Fruit fly (Drosophila melanogaster): Measurements from ENCODE around the gene CG42788.

The CG42788 gene

DNA sequence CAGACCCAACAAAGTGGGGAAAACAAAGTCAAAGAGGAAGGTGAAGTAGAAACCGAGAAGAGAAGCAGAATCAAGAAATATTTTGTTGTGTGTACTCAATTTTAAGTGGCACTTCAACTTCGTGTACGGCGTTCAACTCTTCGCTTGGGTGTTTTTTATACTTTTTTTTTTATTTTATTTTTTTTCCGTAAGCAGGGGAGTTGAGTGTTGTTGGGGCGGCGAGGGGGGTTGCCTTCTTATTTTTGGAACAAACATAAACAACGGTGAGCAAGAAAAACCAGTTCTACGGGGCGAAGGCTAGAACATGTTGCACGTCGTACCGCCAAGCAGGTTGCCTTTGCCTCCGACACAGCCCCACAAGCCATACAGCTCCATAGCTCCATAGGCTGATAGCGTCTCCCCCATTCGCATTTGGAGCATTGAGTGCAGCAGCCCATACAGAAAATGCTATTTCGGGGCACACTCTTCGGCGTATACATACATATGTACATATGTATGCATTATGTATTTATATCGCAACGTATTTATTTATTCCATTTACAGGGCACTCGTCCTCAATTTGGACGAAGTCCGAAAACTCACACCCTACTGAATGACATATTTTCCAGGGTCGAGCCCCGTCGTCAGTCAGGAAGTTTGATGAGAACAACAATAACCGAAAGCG is 39.9 kb downstream of the CG42788 start (continued):
- TF ChIP-seq cg (GFP tag; optimal IDR thresholded peaks at IDR 0.05), result peak; percentile 31
- TF ChIP-seq CG2120 (GFP tag; optimal IDR thresholded peaks at IDR 0.05), result no peak
- peak; percentile 10 for TF ChIP-seq gem (tag; optimal IDR thresholded peaks at IDR 0.05)
- TF ChIP-seq nom (GFP tag; optimal IDR thresholded peaks at IDR 0.05), result peak; percentile 95
- no peak for TF ChIP-seq CG2202 (tag; optimal IDR thresholded peaks at IDR 0.05)
- peak in 1 of 2 experiments; percentile 66 for TF ChIP-seq bsh (GFP tag; optimal IDR thresholded peaks at IDR 0.05)
- no peak for TF ChIP-seq tio (GFP tag; optimal IDR thresholded peaks at IDR 0.05)

DNA sequence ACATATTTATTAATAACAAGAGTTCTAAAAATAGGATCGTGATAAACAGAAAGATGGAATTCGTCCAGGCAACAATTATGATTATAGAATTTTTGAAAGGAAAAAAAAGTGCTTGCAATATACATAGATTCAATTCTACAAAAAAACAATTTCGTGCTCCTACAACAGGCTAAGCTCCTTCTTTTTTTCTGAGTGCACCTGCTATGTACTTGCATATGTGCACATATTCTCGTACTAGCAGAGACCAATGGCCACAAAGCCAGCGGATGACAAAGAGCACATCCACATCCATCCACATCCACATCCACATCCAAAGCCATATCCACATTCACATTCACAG is 41.8 kb downstream of the CG42788 start:
- peak; percentile 21; the same call in 1 of the 2 replicates for TF ChIP-seq CG17328 (GFP tag; IDR thresholded peaks at IDR 0.05)
- peak; percentile 8 for TF ChIP-seq dmrt11E (tag; optimal IDR thresholded peaks at IDR 0.05)
- TF ChIP-seq CG10267 (tag; optimal IDR thresholded peaks at IDR 0.05), result no peak
- TF ChIP-seq CG2129 (GFP tag; IDR thresholded peaks at IDR 0.05; ENCODE audit: partially characterized antibody), result no peak
- peak; percentile 9 for TF ChIP-seq CG3281 (GFP tag; optimal IDR thresholded peaks at IDR 0.05)
- TF ChIP-seq Sox102F (GFP tag; optimal IDR thresholded peaks at IDR 0.05), result peak; percentile 14
- 0 out of 3 replicates have a peak, but pooled peaks have one; percentile 21 for TF ChIP-seq dysf (GFP tag; IDR thresholded peaks at IDR 0.05)
- TF ChIP-seq Optix (GFP tag; IDR thresholded peaks at IDR 0.05), result no peak
- TF ChIP-seq Camta (GFP tag; optimal IDR thresholded peaks at IDR 0.05), result no peak
- TF ChIP-seq ranshi (GFP tag; IDR thresholded peaks at IDR 0.05), result no peak
- TF ChIP-seq CG12659 (GFP tag; optimal IDR thresholded peaks at IDR 0.05), result peak; percentile 0
- TF ChIP-seq fd96Cb (tag; optimal IDR thresholded peaks at IDR 0.05), result peak; percentile 5
- peak; percentile 22 for TF ChIP-seq CG11504 (tag; optimal IDR thresholded peaks at IDR 0.05)
- no peak for TF ChIP-seq disco-r (GFP tag; optimal IDR thresholded peaks at IDR 0.05)
- TF ChIP-seq gem (tag; optimal IDR thresholded peaks at IDR 0.05), result peak; percentile 16
- peak; percentile 23 for TF ChIP-seq CG12391 (tag; optimal IDR thresholded peaks at IDR 0.05)
- peak; percentile 11 for TF ChIP-seq tin (GFP tag; optimal IDR thresholded peaks at IDR 0.05)
- peak; percentile 8 for TF ChIP-seq lbe (GFP tag; optimal IDR thresholded peaks at IDR 0.05)
- peak; percentile 14 for TF ChIP-seq cg (GFP tag; optimal IDR thresholded peaks at IDR 0.05)
- peak; percentile 32 for TF ChIP-seq nom (GFP tag; optimal IDR thresholded peaks at IDR 0.05)
- TF ChIP-seq CoRest (tag; optimal IDR thresholded peaks at IDR 0.05), result peak; percentile 13
- 0 out of 2 replicates have a peak, but pooled peaks have one; percentile 1 for TF ChIP-seq bowl (GFP tag; IDR thresholded peaks at IDR 0.05)
- no peak for TF ChIP-seq dati (GFP tag; IDR thresholded peaks at IDR 0.05)
- no peak for TF ChIP-seq Tbp (GFP tag; optimal IDR thresholded peaks at IDR 0.05)
- TF ChIP-seq Drgx (GFP tag; IDR thresholded peaks at IDR 0.05), result peak; percentile 51
- TF ChIP-seq CG2889 (GFP tag; IDR thresholded peaks at IDR 0.05), result no peak
- peak; percentile 24 for TF ChIP-seq CG6254 (GFP tag; optimal IDR thresholded peaks at IDR 0.05)
- peak in 1 of 2 experiments; percentile 7 for TF ChIP-seq Hr51 (GFP tag; optimal IDR thresholded peaks at IDR 0.05)
- peak in 1 of 2 experiments; percentile 49 for TF ChIP-seq bsh (GFP tag; optimal IDR thresholded peaks at IDR 0.05)
- no peak for TF ChIP-seq tup (GFP tag; optimal IDR thresholded peaks at IDR 0.05)
- TF ChIP-seq CG9817 (tag; optimal IDR thresholded peaks at IDR 0.05), result no peak
- TF ChIP-seq CG2712 (tag; optimal IDR thresholded peaks at IDR 0.05), result peak; percentile 24
- TF ChIP-seq sim (GFP tag; IDR thresholded peaks at IDR 0.05), result no peak
- no peak for TF ChIP-seq z (GFP tag; IDR thresholded peaks at IDR 0.05)
- no peak for TF ChIP-seq CG15514 (GFP tag; optimal IDR thresholded peaks at IDR 0.05)
